Fruit fly (Drosophila melanogaster): ENCODE results near the gene Mp.

Gene Mp

dm6 chr3L:6981823-6982222, 16.8 kb upstream of the Mp start (continued):
- TF ChIP-seq CG8478 (optimal IDR thresholded peaks at IDR 0.05), result no peak
- no peak for TF ChIP-seq nau (GFP tag; optimal IDR thresholded peaks at IDR 0.05)
- no peak for TF ChIP-seq Adf1 (GFP tag; IDR thresholded peaks at IDR 0.05)
- no peak for TF ChIP-seq cad (GFP tag; optimal IDR thresholded peaks at IDR 0.05)
- no peak for TF ChIP-seq disco-r (GFP tag; optimal IDR thresholded peaks at IDR 0.05)
- no peak for TF ChIP-seq al (GFP tag; IDR thresholded peaks at IDR 0.05)
- TF ChIP-seq HmgD (GFP tag; optimal IDR thresholded peaks at IDR 0.05), result no peak
- no peak for TF ChIP-seq Bteb2 (GFP tag; optimal IDR thresholded peaks at IDR 0.05)
- no peak for TF ChIP-seq slbo (GFP tag; IDR thresholded peaks at IDR 0.05)
- TF ChIP-seq HHEX (GFP tag; optimal IDR thresholded peaks at IDR 0.05), result no peak
- TF ChIP-seq Mes4 (GFP tag; optimal IDR thresholded peaks at IDR 0.05), result no peak
- TF ChIP-seq ato (GFP tag; IDR thresholded peaks at IDR 0.05; ENCODE audit: partially characterized antibody), result no peak
- TF ChIP-seq CG33213 (GFP tag; optimal IDR thresholded peaks at IDR 0.05), result no peak
- no peak for TF ChIP-seq wdn (GFP tag; IDR thresholded peaks at IDR 0.05)
- no peak for TF ChIP-seq vnd (GFP tag; IDR thresholded peaks at IDR 0.05; ENCODE audit: partially characterized antibody)
- peak; percentile 32 for TF ChIP-seq gsb-n (tag; optimal IDR thresholded peaks at IDR 0.05)
- TF ChIP-seq lmd (GFP tag; IDR thresholded peaks at IDR 0.05), result peak; percentile 26; the same call in 1 of the 2 replicates
- TF ChIP-seq Sry-β (GFP tag; optimal IDR thresholded peaks at IDR 0.05), result no peak
- no peak for TF ChIP-seq Mad (GFP tag; optimal IDR thresholded peaks at IDR 0.05)
- peak; percentile 68 for TF ChIP-seq CG10959 (GFP tag; IDR thresholded peaks at IDR 0.05)
- no peak for TF ChIP-seq CG7745 (tag; optimal IDR thresholded peaks at IDR 0.05)
- TF ChIP-seq CG16815 (GFP tag; optimal IDR thresholded peaks at IDR 0.05), result peak; percentile 62
- TF ChIP-seq CG11093 (GFP tag; IDR thresholded peaks at IDR 0.05), result no peak
- TF ChIP-seq Nf-YA (GFP tag; IDR thresholded peaks at IDR 0.05), result no peak
- TF ChIP-seq zf30C (GFP tag; optimal IDR thresholded peaks at IDR 0.05), result peak; percentile 86
- peak; percentile 13 for TF ChIP-seq Elba2 (GFP tag; optimal IDR thresholded peaks at IDR 0.05)
- peak; percentile 32 for TF ChIP-seq CG10462 (GFP tag; optimal IDR thresholded peaks at IDR 0.05)
- TF ChIP-seq toy (GFP tag; IDR thresholded peaks at IDR 0.05), result no peak
- TF ChIP-seq dm (GFP tag; optimal IDR thresholded peaks at IDR 0.05), result no peak
- no peak for TF ChIP-seq CG14965 (GFP tag; optimal IDR thresholded peaks at IDR 0.05; ENCODE audit: borderline replicate concordance)
- no peak for TF ChIP-seq CG9797 (GFP tag; optimal IDR thresholded peaks at IDR 0.05)
- TF ChIP-seq Dek (tag; optimal IDR thresholded peaks at IDR 0.05), result no peak
- peak in 1 of 2 experiments; percentile 58 for TF ChIP-seq bsh (GFP tag; optimal IDR thresholded peaks at IDR 0.05)
- TF ChIP-seq crc (GFP tag; optimal IDR thresholded peaks at IDR 0.05), result no peak
- no peak for TF ChIP-seq lbe (GFP tag; optimal IDR thresholded peaks at IDR 0.05)
- TF ChIP-seq her (GFP tag; optimal IDR thresholded peaks at IDR 0.05), result no peak
- TF ChIP-seq usp (GFP tag; optimal IDR thresholded peaks at IDR 0.05), result no peak
- TF ChIP-seq CG4820 (GFP tag; optimal IDR thresholded peaks at IDR 0.05), result peak; percentile 43
- no peak for TF ChIP-seq C15 (GFP tag; IDR thresholded peaks at IDR 0.05)

- TF ChIP-seq luna (GFP tag; optimal IDR thresholded peaks at IDR 0.05) (no peak), CG1603 (tag; optimal IDR thresholded peaks at IDR 0.05) (no peak)
Measured at dm6 chr3L:6984486-6984885, 14.2 kb upstream of the Mp start, which contains the start of the genes CG32388 and CG43439. Gene CG32388, minus strand, starts transcription at chr3L:6984586. Gene CG43439, minus strand, starts transcription at chr3L:6984586.
